Worm (Caenorhabditis elegans): ENCODE measurements around the gene rde-4.

DNA sequence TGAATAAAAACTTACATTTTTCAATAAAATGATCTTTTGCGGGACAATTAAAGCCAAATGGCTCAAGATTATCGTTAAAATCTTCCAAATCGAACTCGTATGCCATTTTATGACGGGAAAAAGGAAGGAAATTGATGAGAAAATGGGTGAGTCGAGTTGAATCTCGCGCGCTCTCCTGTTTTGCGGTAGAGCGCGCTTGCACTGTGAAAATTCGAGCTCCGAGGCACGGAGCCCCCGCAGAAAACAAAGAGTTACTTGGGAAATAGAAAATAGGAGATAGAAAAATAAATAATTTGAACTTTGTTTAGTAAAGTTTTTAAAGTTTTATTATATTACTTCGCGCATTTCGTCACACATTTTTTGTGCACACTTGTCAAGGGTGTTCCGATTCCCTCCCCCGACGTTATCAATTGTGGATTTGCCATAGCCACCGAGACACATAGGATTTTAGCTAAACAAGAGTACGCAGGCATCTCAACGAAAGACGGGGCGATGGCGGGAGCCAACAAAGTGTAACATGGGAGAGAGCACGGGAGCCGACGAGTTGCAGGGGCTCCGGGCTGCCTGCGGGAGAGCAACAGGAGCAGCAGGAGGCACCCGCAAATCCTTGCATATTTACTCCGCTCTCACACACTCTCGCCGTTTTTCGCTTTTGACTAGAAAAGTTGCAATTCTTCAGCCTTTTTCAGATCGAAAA is 30.1 kb upstream of the rde-4 start, which contains the start of the genes div-1 and cor-1:
- no peak for TF ChIP-seq ama-1 (optimal IDR thresholded peaks at IDR 0.05)
- TF ChIP-seq hnd-1 (tag; optimal IDR thresholded peaks at IDR 0.05) = no peak
- no peak for TF ChIP-seq hmbx-1 (tag; optimal IDR thresholded peaks at IDR 0.05)
- TF ChIP-seq F13C5.2 (tag; optimal IDR thresholded peaks at IDR 0.05) = no peak
- no peak for TF ChIP-seq flt-1 (GFP tag; IDR thresholded peaks at IDR 0.05)
- 0 out of 2 replicates have a peak, but pooled peaks have one; percentile 22 for TF ChIP-seq scrt-1 (GFP tag; IDR thresholded peaks at IDR 0.05)
- TF ChIP-seq tra-4 (tag; optimal IDR thresholded peaks at IDR 0.05) = no peak
- no peak for TF ChIP-seq ceh-13 (GFP tag; optimal IDR thresholded peaks at IDR 0.05)
- TF ChIP-seq sea-1 (GFP tag; conservative IDR thresholded peaks at IDR 0.05) = no peak
- peak; percentile 13 for TF ChIP-seq hmg-4 (GFP tag; optimal IDR thresholded peaks at IDR 0.05)
- no peak for TF ChIP-seq tbx-11 (GFP tag; IDR thresholded peaks at IDR 0.05)
- TF ChIP-seq pes-1 (GFP tag; IDR thresholded peaks at IDR 0.05) = no peak; the same call in 1 of the 2 replicates
- no peak for TF ChIP-seq aly-1 (tag; optimal IDR thresholded peaks at IDR 0.05)
- TF ChIP-seq ceh-36 (tag; optimal IDR thresholded peaks at IDR 0.05) = no peak

All from whole organism, early embryonic.